Worm (Caenorhabditis elegans): ENCODE data around the gene M03B6.4.

M03B6.4 gene

ce11 chrX:13858693-13859092 lies at the start of gene M03B6.4:
Gene M03B6.4 (plus strand): TSS chrX:13858841.
- TF ChIP-seq flt-1 (GFP tag; IDR thresholded peaks at IDR 0.05) = no peak
- TF ChIP-seq ztf-23 (GFP tag; IDR thresholded peaks at IDR 0.05) = no peak
- TF ChIP-seq T22C8.4 (GFP tag; IDR thresholded peaks at IDR 0.05) = no peak
- no peak for TF ChIP-seq ref-1 (GFP tag; conservative IDR thresholded peaks at IDR 0.05)
- no peak for TF ChIP-seq ztf-29 (GFP tag; IDR thresholded peaks at IDR 0.05)
- TF ChIP-seq tab-1 (GFP tag; IDR thresholded peaks at IDR 0.05) = no peak
- no peak for TF ChIP-seq med-1 (GFP tag; optimal IDR thresholded peaks at IDR 0.05; ENCODE audit: insufficient read depth)
- no peak for TF ChIP-seq klf-2 (GFP tag; conservative IDR thresholded peaks at IDR 0.05)
- no peak for TF ChIP-seq cog-1 (tag; optimal IDR thresholded peaks at IDR 0.05)

DNA sequence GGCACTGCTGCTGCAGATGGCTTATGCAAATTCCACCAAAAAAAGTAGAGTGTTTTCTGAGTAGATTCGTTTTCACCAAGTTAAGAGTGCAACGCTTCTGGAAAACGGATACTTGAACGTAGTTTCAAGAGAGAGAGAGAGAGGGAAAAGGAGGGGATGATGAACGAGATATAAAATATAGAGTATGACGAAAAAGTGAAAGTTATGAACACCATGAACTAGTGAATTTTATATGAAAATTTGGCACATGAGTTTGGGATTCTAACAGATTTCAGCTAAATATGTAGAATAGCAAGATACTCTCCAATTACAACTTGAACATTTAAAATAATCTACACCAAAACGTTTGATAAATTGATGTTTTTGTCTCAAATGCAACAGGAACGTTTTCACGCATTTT lies 48.9 kb upstream of the M03B6.4 start, which contains the start of gene obr-3:
Gene obr-3 (minus strand): TSS at position 101 of the 400 bp plus-strand sequence.
- TF ChIP-seq klf-2 (GFP tag; conservative IDR thresholded peaks at IDR 0.05) = no peak
- no peak for TF ChIP-seq med-1 (GFP tag; optimal IDR thresholded peaks at IDR 0.05; ENCODE audit: insufficient read depth)
- TF ChIP-seq flt-1 (GFP tag; IDR thresholded peaks at IDR 0.05) = no peak
- TF ChIP-seq tab-1 (GFP tag; IDR thresholded peaks at IDR 0.05) = no peak
- TF ChIP-seq ztf-23 (GFP tag; IDR thresholded peaks at IDR 0.05) = no peak
- TF ChIP-seq T22C8.4 (GFP tag; IDR thresholded peaks at IDR 0.05) = no peak
- no peak for TF ChIP-seq ztf-29 (GFP tag; IDR thresholded peaks at IDR 0.05)
- TF ChIP-seq ref-1 (GFP tag; conservative IDR thresholded peaks at IDR 0.05) = no peak
- no peak for TF ChIP-seq cog-1 (tag; optimal IDR thresholded peaks at IDR 0.05)

ce11 chrX:13811156-13811555 lies 47.5 kb upstream of the M03B6.4 start:
- TF ChIP-seq ztf-29 (GFP tag; IDR thresholded peaks at IDR 0.05) (no peak), ref-1 (GFP tag; conservative IDR thresholded peaks at IDR 0.05) (no peak), med-1 (GFP tag; optimal IDR thresholded peaks at IDR 0.05; ENCODE audit: insufficient read depth) (no peak), cog-1 (tag; optimal IDR thresholded peaks at IDR 0.05) (no peak), ztf-23 (GFP tag; IDR thresholded peaks at IDR 0.05) (no peak), tab-1 (GFP tag; IDR thresholded peaks at IDR 0.05) (no peak), T22C8.4 (GFP tag; IDR thresholded peaks at IDR 0.05) (no peak), klf-2 (GFP tag; conservative IDR thresholded peaks at IDR 0.05) (no peak), flt-1 (GFP tag; IDR thresholded peaks at IDR 0.05) (no peak)

DNA sequence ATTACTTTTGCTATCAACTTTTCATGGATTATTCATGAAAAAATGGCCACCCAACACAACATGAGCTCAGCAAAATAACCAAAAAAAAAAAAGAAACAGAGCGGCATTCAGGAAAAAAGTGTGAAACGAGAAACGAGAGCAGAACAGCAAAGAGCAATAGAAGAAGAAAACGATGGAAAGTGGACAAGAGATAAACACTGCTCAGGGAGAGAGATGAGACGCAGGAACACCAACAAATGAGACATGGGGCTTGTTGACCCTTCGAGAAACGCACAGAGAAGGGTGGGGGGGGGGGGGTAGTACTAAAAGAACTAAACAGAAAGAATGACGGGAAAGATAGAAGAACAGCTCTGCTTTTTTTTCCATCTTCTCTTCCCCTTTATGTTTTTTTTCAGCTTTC lies 46.7 kb upstream of the M03B6.4 start:
- no peak for TF ChIP-seq ref-1 (GFP tag; conservative IDR thresholded peaks at IDR 0.05)
- no peak for TF ChIP-seq tab-1 (GFP tag; IDR thresholded peaks at IDR 0.05)
- no peak for TF ChIP-seq cog-1 (tag; optimal IDR thresholded peaks at IDR 0.05)
- TF ChIP-seq klf-2 (GFP tag; conservative IDR thresholded peaks at IDR 0.05) = no peak

- TF ChIP-seq ztf-23 (GFP tag; IDR thresholded peaks at IDR 0.05) (no peak), T22C8.4 (GFP tag; IDR thresholded peaks at IDR 0.05) (no peak), med-1 (GFP tag; optimal IDR thresholded peaks at IDR 0.05; ENCODE audit: insufficient read depth) (no peak), ztf-29 (GFP tag; IDR thresholded peaks at IDR 0.05) (no peak), tab-1 (GFP tag; IDR thresholded peaks at IDR 0.05) (no peak), flt-1 (GFP tag; IDR thresholded peaks at IDR 0.05) (no peak), klf-2 (GFP tag; conservative IDR thresholded peaks at IDR 0.05) (no peak), ref-1 (GFP tag; conservative IDR thresholded peaks at IDR 0.05) (no peak), cog-1 (tag; optimal IDR thresholded peaks at IDR 0.05) (no peak)
These were observed 39.9 kb upstream of the M03B6.4 start for ce11 chrX:13818791-13819190.

- TF ChIP-seq ref-1 (GFP tag; conservative IDR thresholded peaks at IDR 0.05) (no peak), flt-1 (GFP tag; IDR thresholded peaks at IDR 0.05) (no peak), cog-1 (tag; optimal IDR thresholded peaks at IDR 0.05) (no peak), T22C8.4 (GFP tag; IDR thresholded peaks at IDR 0.05) (no peak), ztf-29 (GFP tag; IDR thresholded peaks at IDR 0.05) (no peak), med-1 (GFP tag; optimal IDR thresholded peaks at IDR 0.05; ENCODE audit: insufficient read depth) (no peak), klf-2 (GFP tag; conservative IDR thresholded peaks at IDR 0.05) (no peak)
These were observed 35.2 kb upstream of the M03B6.4 start, which contains the start of gene twk-23 for ce11 chrX:13823482-13823881. Gene twk-23 (minus strand): TSS chrX:13823582.

- TF ChIP-seq klf-2 (GFP tag; conservative IDR thresholded peaks at IDR 0.05) (no peak), ztf-29 (GFP tag; IDR thresholded peaks at IDR 0.05) (no peak), ztf-23 (GFP tag; IDR thresholded peaks at IDR 0.05) (no peak), flt-1 (GFP tag; IDR thresholded peaks at IDR 0.05) (no peak), med-1 (GFP tag; optimal IDR thresholded peaks at IDR 0.05; ENCODE audit: insufficient read depth) (no peak), cog-1 (tag; optimal IDR thresholded peaks at IDR 0.05) (no peak), ref-1 (GFP tag; conservative IDR thresholded peaks at IDR 0.05) (no peak)
These were observed 25.2 kb upstream of the M03B6.4 start for ce11 chrX:13833448-13833847.

- no peak for TF ChIP-seq med-1 (GFP tag; optimal IDR thresholded peaks at IDR 0.05; ENCODE audit: insufficient read depth)
- no peak for TF ChIP-seq T22C8.4 (GFP tag; IDR thresholded peaks at IDR 0.05)
- no peak for TF ChIP-seq cog-1 (tag; optimal IDR thresholded peaks at IDR 0.05)
- no peak for TF ChIP-seq flt-1 (GFP tag; IDR thresholded peaks at IDR 0.05)
- TF ChIP-seq ztf-29 (GFP tag; IDR thresholded peaks at IDR 0.05) = no peak
- TF ChIP-seq tab-1 (GFP tag; IDR thresholded peaks at IDR 0.05) = no peak
- TF ChIP-seq ztf-23 (GFP tag; IDR thresholded peaks at IDR 0.05) = no peak
- no peak for TF ChIP-seq klf-2 (GFP tag; conservative IDR thresholded peaks at IDR 0.05)
- TF ChIP-seq ref-1 (GFP tag; conservative IDR thresholded peaks at IDR 0.05) = no peak
These were observed 24.5 kb upstream of the M03B6.4 start, which contains the start of gene F19D8.2 for ce11 chrX:13834127-13834526. Gene F19D8.2 (plus strand): TSS chrX:13834427.

DNA sequence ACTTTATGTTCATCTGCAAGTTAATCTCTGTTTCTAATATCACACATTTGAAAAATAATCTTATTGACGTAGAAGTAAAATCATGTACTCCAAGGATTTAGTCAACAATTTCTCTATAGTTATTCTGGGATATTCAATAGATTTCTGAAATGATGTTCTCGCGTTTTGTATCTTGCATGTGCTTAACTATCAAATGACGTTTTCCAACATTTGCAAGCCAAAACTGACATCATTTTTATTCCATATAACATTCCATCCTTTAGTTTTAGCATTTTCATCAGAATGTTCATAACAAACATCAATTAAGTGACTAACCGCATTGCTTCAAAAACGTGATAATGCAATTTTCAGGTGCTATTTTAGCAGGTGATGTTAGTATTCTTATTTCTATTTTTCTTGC lies 20.6 kb upstream of the M03B6.4 start:
- TF ChIP-seq ref-1 (GFP tag; conservative IDR thresholded peaks at IDR 0.05) = no peak
- no peak for TF ChIP-seq T22C8.4 (GFP tag; IDR thresholded peaks at IDR 0.05)
- TF ChIP-seq med-1 (GFP tag; optimal IDR thresholded peaks at IDR 0.05; ENCODE audit: insufficient read depth) = no peak
- no peak for TF ChIP-seq tab-1 (GFP tag; IDR thresholded peaks at IDR 0.05)
- no peak for TF ChIP-seq ztf-29 (GFP tag; IDR thresholded peaks at IDR 0.05)
- TF ChIP-seq klf-2 (GFP tag; conservative IDR thresholded peaks at IDR 0.05) = no peak
- no peak for TF ChIP-seq cog-1 (tag; optimal IDR thresholded peaks at IDR 0.05)
- TF ChIP-seq flt-1 (GFP tag; IDR thresholded peaks at IDR 0.05) = no peak
- TF ChIP-seq ztf-23 (GFP tag; IDR thresholded peaks at IDR 0.05) = no peak

DNA sequence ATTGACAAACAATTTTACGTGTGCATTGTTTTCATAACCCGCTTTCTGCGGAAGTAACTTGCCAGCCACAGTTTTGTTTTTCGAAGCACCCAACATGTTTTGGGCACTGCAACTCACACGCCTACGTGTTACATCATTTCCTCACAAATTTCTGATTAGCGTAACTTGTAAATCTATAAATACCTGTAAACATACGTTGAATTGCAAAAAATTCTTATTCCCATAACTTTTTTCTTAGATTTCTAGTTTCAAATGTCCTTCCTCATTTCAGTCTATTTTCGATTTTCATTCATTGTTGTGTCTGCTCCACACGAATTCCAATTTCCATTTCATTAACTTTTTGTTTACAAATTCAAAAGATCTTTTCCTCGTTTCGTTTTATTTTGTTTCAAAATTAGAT lies 18.3 kb upstream of the M03B6.4 start:
- TF ChIP-seq klf-2 (GFP tag; conservative IDR thresholded peaks at IDR 0.05) = no peak
- no peak for TF ChIP-seq ref-1 (GFP tag; conservative IDR thresholded peaks at IDR 0.05)
- no peak for TF ChIP-seq flt-1 (GFP tag; IDR thresholded peaks at IDR 0.05)
- TF ChIP-seq med-1 (GFP tag; optimal IDR thresholded peaks at IDR 0.05; ENCODE audit: insufficient read depth) = no peak
- no peak for TF ChIP-seq ztf-23 (GFP tag; IDR thresholded peaks at IDR 0.05)
- no peak for TF ChIP-seq ztf-29 (GFP tag; IDR thresholded peaks at IDR 0.05)
- no peak for TF ChIP-seq T22C8.4 (GFP tag; IDR thresholded peaks at IDR 0.05)
- TF ChIP-seq cog-1 (tag; optimal IDR thresholded peaks at IDR 0.05) = no peak
- no peak for TF ChIP-seq tab-1 (GFP tag; IDR thresholded peaks at IDR 0.05)
